Worm (Caenorhabditis elegans) whole organism, L3 larva: Measurements from ENCODE around the gene Y38C1AA.12.

Experiments
- ZK546.5 ChIP-seq: sonication (generic microtip); optimal IDR thresholded peaks from 2 replicates; lab custom pipeline; 2017; ENCODE audit warnings: missing biosample characterization, missing genetic modification characterization
- aly-2 ChIP-seq: fragments of 150-350 bp; optimal IDR thresholded peaks from 2 replicates; lab custom pipeline; 2014; ENCODE audit warnings: missing biosample characterization, missing genetic modification characterization
- ama-1 ChIP-seq: fragments of 150-350 bp; optimal IDR thresholded peaks from 2 replicates; lab custom pipeline; 2018
- ceh-16 ChIP-seq: sonication (generic microtip); optimal IDR thresholded peaks from 2 replicates; lab custom pipeline; 2017; ENCODE audit warnings: missing biosample characterization, missing genetic modification characterization
- ceh-28 ChIP-seq: fragments of 150-350 bp; optimal IDR thresholded peaks from 2 replicates; lab custom pipeline; 2014; ENCODE audit warnings: missing biosample characterization, missing genetic modification reagents, missing genetic modification characterization
- ceh-82 ChIP-seq: fragments of 150-350 bp; optimal IDR thresholded peaks from 2 replicates; lab custom pipeline; 2014; ENCODE audit warnings: missing biosample characterization, missing genetic modification characterization
- ceh-9 ChIP-seq: sonication (generic microtip); optimal IDR thresholded peaks from 2 replicates; lab custom pipeline; 2018; ENCODE audit warnings: missing biosample characterization, missing genetic modification characterization
- egl-27 ChIP-seq: sonication (generic microtip); optimal IDR thresholded peaks from 4 replicates; lab custom pipeline; 2017; ENCODE audit warnings: missing biosample characterization, missing genetic modification reagents, missing genetic modification characterization
- egl-5 ChIP-seq: fragments of 150-350 bp; optimal IDR thresholded peaks from 2 replicates; lab custom pipeline; 2017; ENCODE audit warnings: missing biosample characterization, missing genetic modification reagents, missing genetic modification characterization, inconsistent platforms
- elt-3 ChIP-seq, 3 experiments: fragments of 150-350 bp in 1 of 3; sonication (generic microtip) in 2 of 3; optimal IDR thresholded peaks; 2 replicates in 2 of 3; 4 replicates in 1 of 3; lab custom pipeline; 2014 to 2017; ENCODE audit warnings: missing biosample characterization in 3 of 3, missing genetic modification characterization in 3 of 3
- eor-1 ChIP-seq, 2 experiments: fragments of 150-350 bp; optimal IDR thresholded peaks; 2 replicates each; lab custom pipeline; 2014 to 2018; ENCODE audit warnings: missing biosample characterization in 2 of 2, missing genetic modification characterization in 2 of 2
- fkh-10 ChIP-seq: sonication (generic microtip); optimal IDR thresholded peaks from 2 replicates; lab custom pipeline; 2017; ENCODE audit warnings: missing biosample characterization, missing genetic modification reagents, missing genetic modification characterization
- fos-1 ChIP-seq: fragments of 150-350 bp; optimal IDR thresholded peaks from 2 replicates; lab custom pipeline; 2014; ENCODE audit warnings: missing biosample characterization, missing genetic modification characterization
- hmg-11 ChIP-seq: sonication (generic microtip); optimal IDR thresholded peaks from 2 replicates; lab custom pipeline; 2016; ENCODE audit warnings: missing genetic modification characterization, missing compliant biosample characterization
- jun-1 ChIP-seq: fragments of 150-350 bp; optimal IDR thresholded peaks from 2 replicates; lab custom pipeline; 2014; ENCODE audit warnings: missing biosample characterization, missing genetic modification reagents, missing genetic modification characterization
- lin-15B ChIP-seq: fragments of 150-350 bp; optimal IDR thresholded peaks from 2 replicates; lab custom pipeline; 2014; ENCODE audit warnings: missing biosample characterization, missing genetic modification characterization
- lin-39 ChIP-seq: fragments of 150-350 bp; optimal IDR thresholded peaks from 2 replicates; lab custom pipeline; 2018; ENCODE audit warnings: missing biosample characterization, missing genetic modification reagents, missing genetic modification characterization
- mdl-1 ChIP-seq: fragments of 150-350 bp; optimal IDR thresholded peaks from 2 replicates; lab custom pipeline; 2014; ENCODE audit warnings: missing biosample characterization, missing genetic modification characterization
- mml-1 ChIP-seq: fragments of 150-350 bp; sonication (generic microtip); optimal IDR thresholded peaks from 3 replicates; lab custom pipeline; 2014; ENCODE audit warnings: missing biosample characterization, missing genetic modification characterization
- nfya-1 ChIP-seq: sonication (generic microtip); optimal IDR thresholded peaks from 2 replicates; lab custom pipeline; 2017; ENCODE audit warnings: missing genetic modification characterization, mild to moderate bottlenecking, missing compliant biosample characterization, antibody characterized with exemption, moderate library complexity; ENCODE audit not compliant: insufficient read depth
- nhr-11 ChIP-seq: fragments of 150-350 bp; optimal IDR thresholded peaks from 2 replicates; lab custom pipeline; 2014; ENCODE audit warnings: missing biosample characterization, missing genetic modification characterization
- nhr-237 ChIP-seq: fragments of 150-350 bp; optimal IDR thresholded peaks from 2 replicates; lab custom pipeline; 2014; ENCODE audit warnings: missing biosample characterization, missing genetic modification characterization
- nhr-25 ChIP-seq: sonication (generic microtip); optimal IDR thresholded peaks from 2 replicates; lab custom pipeline; 2017; ENCODE audit warnings: missing biosample characterization, missing genetic modification characterization
- nhr-28 ChIP-seq: fragments of 150-350 bp; optimal IDR thresholded peaks from 2 replicates; lab custom pipeline; 2014; ENCODE audit warnings: missing biosample characterization, missing genetic modification characterization
- nhr-43 ChIP-seq: sonication (generic microtip); optimal IDR thresholded peaks from 2 replicates; lab custom pipeline; 2016; ENCODE audit warnings: mild to moderate bottlenecking, missing genetic modification characterization, missing compliant biosample characterization; ENCODE audit not compliant: poor library complexity, severe bottlenecking
- nhr-77 ChIP-seq: fragments of 150-350 bp; optimal IDR thresholded peaks from 2 replicates; lab custom pipeline; 2014; ENCODE audit warnings: missing biosample characterization, missing genetic modification characterization
- pqm-1 ChIP-seq: fragments of 150-350 bp; optimal IDR thresholded peaks from 2 replicates; lab custom pipeline; 2017; ENCODE audit warnings: missing biosample characterization, missing genetic modification characterization, inconsistent platforms
- sea-2 ChIP-seq: fragments of 150-350 bp; sonication (generic microtip); optimal IDR thresholded peaks from 4 replicates; lab custom pipeline; 2014; ENCODE audit warnings: missing biosample characterization, missing genetic modification reagents, missing genetic modification characterization
- skn-1 ChIP-seq: fragments of 150-350 bp; optimal IDR thresholded peaks from 2 replicates; lab custom pipeline; 2014; ENCODE audit warnings: missing biosample characterization, missing genetic modification characterization
- snpc-4 ChIP-seq: fragments of 150-350 bp; optimal IDR thresholded peaks from 2 replicates; lab custom pipeline; 2014; ENCODE audit warnings: missing biosample characterization, missing genetic modification characterization
- tbx-2 ChIP-seq: sonication (generic microtip); optimal IDR thresholded peaks from 2 replicates; lab custom pipeline; 2016; ENCODE audit warnings: mild to moderate bottlenecking, missing genetic modification characterization, missing compliant biosample characterization
- unc-62 ChIP-seq: fragments of 150-350 bp; sonication (generic microtip); optimal IDR thresholded peaks from 4 replicates; lab custom pipeline; 2014; ENCODE audit warnings: missing biosample characterization, missing genetic modification reagents, missing genetic modification characterization
- zag-1 ChIP-seq: fragments of 150-350 bp; optimal IDR thresholded peaks from 2 replicates; lab custom pipeline; 2014; ENCODE audit warnings: missing biosample characterization, missing genetic modification characterization
- ztf-11 ChIP-seq: fragments of 150-350 bp; optimal IDR thresholded peaks from 2 replicates; lab custom pipeline; 2014; ENCODE audit warnings: missing biosample characterization, missing genetic modification characterization

Gene Y38C1AA.12

DNA sequence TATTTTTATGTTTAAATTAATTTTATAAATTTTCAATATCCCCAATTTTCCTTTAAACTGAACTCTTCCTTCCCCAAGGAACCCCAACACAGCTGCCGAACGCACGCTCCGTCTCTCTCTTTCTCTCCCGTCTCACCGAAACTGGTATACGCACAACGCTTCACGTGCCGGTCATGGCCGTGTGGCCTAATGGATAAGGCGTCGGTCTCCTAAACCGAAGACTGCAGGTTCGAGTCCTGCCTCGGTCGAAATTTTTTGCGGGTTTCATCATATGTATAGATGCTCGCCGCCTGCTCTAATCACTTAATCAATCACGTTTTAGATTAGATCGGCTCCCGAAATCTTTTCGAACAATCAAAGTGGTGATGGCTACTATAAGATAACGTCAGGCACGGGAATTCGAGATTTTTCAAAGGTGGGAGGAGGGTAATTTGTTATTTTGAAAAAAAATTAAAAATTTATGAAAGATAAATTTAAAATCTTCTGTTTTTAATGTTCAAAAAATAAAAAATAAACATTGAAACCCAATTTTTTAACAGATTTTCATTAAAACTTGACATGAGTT lies 48.2 kb upstream of the Y38C1AA.12 start (continued):
- TF ChIP-seq aly-2 (tag; lab: Kevin White, UChicago): no peak
- no peak for TF ChIP-seq sea-2 (GFP tag; lab: Kevin White, UChicago)
- no peak for TF ChIP-seq snpc-4 (tag; lab: Kevin White, UChicago)
- TF ChIP-seq, all 47 proteins: peak for 15

DNA sequence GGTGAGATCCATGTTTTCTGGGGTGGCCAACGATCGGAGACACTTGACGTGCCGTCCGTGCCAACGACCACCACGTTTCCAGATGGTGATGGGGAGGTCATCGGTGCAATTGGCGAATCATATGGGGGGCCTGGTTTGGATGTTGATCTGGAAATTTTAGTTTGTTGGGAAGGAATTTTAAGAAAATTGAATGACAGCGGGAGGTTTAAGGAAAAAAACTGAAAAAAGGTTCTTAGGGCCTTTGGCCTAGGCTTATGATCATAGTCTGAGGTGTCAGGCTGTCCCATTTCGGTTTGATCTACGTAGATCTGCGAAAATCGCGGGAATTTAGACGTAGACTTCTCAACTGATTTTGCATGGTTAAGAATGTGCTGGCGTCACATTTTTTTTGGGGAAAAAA lies 44.2 kb upstream of the Y38C1AA.12 start, which contains the start of gene col-99:
col-99 (minus strand) TSS at position 101 of the 400 bp plus-strand sequence.
- TF ChIP-seq eor-1 (tag; optimal IDR thresholded peaks at IDR 0.05; lab: Kevin White, UChicago): no peak
- TF ChIP-seq fkh-10 (GFP tag; lab: Kevin White, UChicago): no peak
- TF ChIP-seq nfya-1 (tag; lab: Kevin White, UChicago): no peak
- no peak for TF ChIP-seq nhr-11 (tag; lab: Kevin White, UChicago)
- TF ChIP-seq nhr-43 (tag; lab: Kevin White, UChicago): no peak
- no peak for TF ChIP-seq jun-1 (tag; lab: Kevin White, UChicago)
- TF ChIP-seq zag-1: no peak

DNA sequence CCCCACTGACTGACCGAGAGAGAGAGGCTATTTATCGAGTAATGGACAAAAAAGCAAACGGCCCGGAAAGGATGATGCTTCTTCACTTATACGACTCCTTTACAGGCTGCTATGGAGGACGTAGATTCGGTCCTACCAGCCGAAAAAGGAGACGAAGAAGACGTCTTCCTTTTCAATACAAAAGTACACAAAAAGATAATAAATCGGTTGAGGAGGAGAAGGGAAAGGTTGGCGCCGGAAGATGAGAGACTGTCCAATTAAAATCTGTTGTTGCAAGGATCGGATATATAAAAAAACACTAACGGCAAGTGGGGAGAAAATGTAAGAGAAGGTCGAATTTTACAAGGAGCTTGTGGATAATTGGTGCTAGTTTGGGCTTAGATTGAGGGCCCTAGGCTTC lies 43.3 kb upstream of the Y38C1AA.12 start:
- TF ChIP-seq aly-2 (tag; lab: Kevin White, UChicago): no peak
- no peak for TF ChIP-seq fkh-10 (GFP tag; lab: Kevin White, UChicago)
- TF ChIP-seq hmg-11 (tag; lab: Kevin White, UChicago): no peak
- TF ChIP-seq egl-27 (tag; lab: Kevin White, UChicago): no peak
- no peak for TF ChIP-seq zag-1
- no peak for TF ChIP-seq pqm-1 (tag; lab: Kevin White, UChicago)
- no peak for TF ChIP-seq nhr-43 (tag; lab: Kevin White, UChicago)
- no peak for TF ChIP-seq ztf-11 (tag; lab: Kevin White, UChicago)
- no peak for TF ChIP-seq ZK546.5 (tag; lab: Kevin White, UChicago)
- no peak for TF ChIP-seq fos-1
- TF ChIP-seq, all 47 proteins: peak for 0

DNA sequence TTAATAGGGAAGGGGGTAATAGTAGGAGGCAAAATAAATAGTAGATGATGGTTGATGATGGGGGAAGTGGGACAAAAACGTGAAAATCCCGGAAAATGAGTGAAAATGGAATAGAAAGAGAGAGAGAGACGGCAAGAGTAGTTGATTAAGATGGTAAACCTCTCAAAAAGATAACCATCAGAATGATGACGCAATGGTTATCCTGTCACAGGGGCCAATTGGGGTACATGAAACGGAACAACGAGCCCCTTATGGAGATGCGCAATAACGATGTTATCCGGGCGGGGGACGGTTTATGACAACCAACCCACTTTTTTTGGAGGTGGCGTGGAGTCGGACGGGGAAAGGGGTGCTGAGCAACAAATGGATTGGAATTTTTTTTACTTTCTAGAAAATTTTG lies 42.3 kb upstream of the Y38C1AA.12 start:
- no peak for TF ChIP-seq lin-39 (tag; lab: Kevin White, UChicago)
- TF ChIP-seq nhr-11 (tag; lab: Kevin White, UChicago): no peak
- no peak for TF ChIP-seq sea-2 (GFP tag; lab: Kevin White, UChicago)
- no peak for TF ChIP-seq hmg-11 (tag; lab: Kevin White, UChicago)
- no peak for TF ChIP-seq nhr-25 (tag; lab: Kevin White, UChicago)
- TF ChIP-seq pqm-1 (tag; lab: Kevin White, UChicago): no peak
- no peak for TF ChIP-seq nhr-237 (tag; lab: Kevin White, UChicago)
- no peak for TF ChIP-seq ceh-16 (tag; lab: Kevin White, UChicago)
- no peak for TF ChIP-seq skn-1 (tag; lab: Kevin White, UChicago)
- no peak for TF ChIP-seq ceh-28 (tag; lab: Kevin White, UChicago)
- TF ChIP-seq egl-27 (tag; lab: Kevin White, UChicago): no peak
- no peak for TF ChIP-seq nhr-28
- no peak for TF ChIP-seq mml-1 (tag; lab: Kevin White, UChicago)
- TF ChIP-seq egl-5 (tag; lab: Kevin White, UChicago): no peak
- TF ChIP-seq zag-1: no peak
- TF ChIP-seq, all 47 proteins: peak for 0

DNA sequence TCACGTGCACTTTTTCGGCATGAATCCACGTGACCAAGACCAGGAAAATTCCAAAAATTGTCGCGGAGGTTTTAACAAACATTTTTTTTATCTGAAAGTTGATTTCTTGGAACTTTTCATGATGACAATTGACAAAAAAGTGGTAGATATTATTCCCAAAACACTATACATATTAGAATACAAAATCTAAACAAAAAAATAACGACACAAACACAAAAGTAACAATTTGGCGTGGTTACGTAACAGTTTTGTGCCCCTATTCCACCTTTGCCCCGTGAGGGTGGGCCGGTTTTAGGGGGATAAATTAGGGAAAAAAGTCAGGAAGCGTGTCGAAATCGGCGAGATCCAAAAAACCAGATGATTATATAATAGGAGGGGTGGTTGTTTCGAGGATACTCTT lies 34.2 kb upstream of the Y38C1AA.12 start, which contains the start of gene gegf-1:
gegf-1 (minus strand) TSS at position 101 of the 400 bp plus-strand sequence.
- TF ChIP-seq ceh-28 (tag; lab: Kevin White, UChicago) (no peak), ceh-9 (no peak), snpc-4 (tag; lab: Kevin White, UChicago) (no peak), ama-1 (lab: Kevin White, UChicago) (no peak), mml-1 (tag; lab: Kevin White, UChicago) (no peak), ztf-11 (tag; lab: Kevin White, UChicago) (no peak), unc-62 (no peak), skn-1 (tag; lab: Kevin White, UChicago) (no peak), nhr-237 (tag; lab: Kevin White, UChicago) (no peak)

DNA sequence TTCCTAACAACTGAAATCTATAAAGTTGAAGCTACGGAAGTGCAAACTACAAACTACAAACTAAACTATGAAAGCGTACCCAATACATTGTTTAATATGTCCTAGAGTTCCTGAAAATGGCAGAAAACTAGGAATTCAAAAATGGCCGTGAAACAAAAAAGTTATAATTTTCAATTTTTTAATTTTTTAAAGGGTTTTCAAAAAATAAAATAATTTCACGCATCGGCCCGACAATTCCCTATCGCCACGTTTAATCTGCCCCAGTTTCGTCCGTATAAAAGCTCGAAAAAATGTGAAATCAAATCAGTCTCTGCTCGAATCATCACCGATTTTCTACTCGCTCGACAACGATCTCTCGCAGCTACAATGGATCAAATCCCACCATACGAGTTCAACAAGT lies 33.4 kb upstream of the Y38C1AA.12 start, which contains the start of gene Y38C1AA.7:
Y38C1AA.7 (plus strand) TSS at position 301 of the 400 bp plus-strand sequence.
- no peak for TF ChIP-seq ceh-16 (tag; lab: Kevin White, UChicago)
- TF ChIP-seq nhr-43 (tag; lab: Kevin White, UChicago): no peak
- TF ChIP-seq ceh-82: no peak
- no peak for TF ChIP-seq lin-15B (tag; lab: Kevin White, UChicago)
- TF ChIP-seq tbx-2 (tag; lab: Kevin White, UChicago): no peak
- no peak for TF ChIP-seq ceh-9
- TF ChIP-seq mdl-1 (tag; lab: Kevin White, UChicago): no peak
- TF ChIP-seq snpc-4 (tag; lab: Kevin White, UChicago): no peak
- no peak for TF ChIP-seq elt-3 (tag; optimal IDR thresholded peaks at IDR 0.05; lab: Kevin White, UChicago)
- no peak for TF ChIP-seq aly-2 (tag; lab: Kevin White, UChicago)
- no peak for TF ChIP-seq nhr-77 (tag; lab: Kevin White, UChicago)
- TF ChIP-seq skn-1 (tag; lab: Kevin White, UChicago): no peak
